Fruit fly (Drosophila melanogaster) whole organism, embryonic: ENCODE results near the gene Pak.

Source experiments
- Atf-2 ChIP-seq: fragments of 200-800 bp; sonication (Bioruptor generic); optimal IDR thresholded peaks from 2 replicates; lab custom pipeline; 2016; ENCODE audit warnings: missing biosample characterization, missing genetic modification characterization
- Awh ChIP-seq: fragments of 200-800 bp; sonication (Bioruptor generic); IDR thresholded peaks from 2 replicates; pipeline ENCODE4, ENCODE4 v1.3.6; 2022; ENCODE audit warnings: missing biosample characterization, missing genetic modification characterization
- Bgb ChIP-seq: fragments of 200-800 bp; sonication (Bioruptor generic); IDR thresholded peaks from 2 replicates; pipeline ENCODE4 v1.3.6; 2022; ENCODE audit warnings: missing biosample characterization, missing genetic modification characterization; ENCODE audit not compliant: partially characterized antibody
- Blimp-1 ChIP-seq: fragments of 200-800 bp; sonication (Bioruptor generic); optimal IDR thresholded peaks from 3 replicates; lab custom pipeline; 2018; ENCODE audit warnings: missing biosample characterization, missing genetic modification characterization, mild to moderate bottlenecking, moderate library complexity, missing genetic modification reagents
- CG10209 ChIP-seq: fragments of 200-800 bp; sonication (Bioruptor generic); optimal IDR thresholded peaks from 3 replicates; lab custom pipeline; 2017; ENCODE audit warnings: missing biosample characterization, mild to moderate bottlenecking, missing genetic modification characterization, missing genetic modification reagents
- CG10431 ChIP-seq: fragments of 200-800 bp; sonication (Bioruptor generic); optimal IDR thresholded peaks from 3 replicates; lab custom pipeline; 2018; ENCODE audit warnings: missing biosample characterization, mild to moderate bottlenecking, missing genetic modification characterization
- CG11456 ChIP-seq: fragments of 200-800 bp; sonication (Bioruptor generic); IDR thresholded peaks from 3 replicates; pipeline ENCODE4 v1.3.6; 2022; ENCODE audit warnings: missing biosample characterization, missing genetic modification characterization
- CG12744 ChIP-seq: fragments of 200-800 bp; sonication (Bioruptor generic); optimal IDR thresholded peaks from 2 replicates; lab custom pipeline; 2016; ENCODE audit warnings: missing biosample characterization, missing genetic modification characterization
- CG15514 ChIP-seq: fragments of 200-800 bp; sonication (Bioruptor generic); optimal IDR thresholded peaks from 3 replicates; lab custom pipeline; 2017; ENCODE audit warnings: missing biosample characterization, missing genetic modification characterization, mild to moderate bottlenecking, moderate library complexity, missing genetic modification reagents
- CG1647 ChIP-seq: fragments of 200-800 bp; sonication (Bioruptor generic); optimal IDR thresholded peaks from 3 replicates; lab custom pipeline; 2016; ENCODE audit warnings: missing biosample characterization, missing genetic modification characterization
- CG17568 ChIP-seq: fragments of 200-800 bp; sonication (Bioruptor generic); optimal IDR thresholded peaks from 2 replicates; lab custom pipeline; 2018; ENCODE audit warnings: missing biosample characterization, mild to moderate bottlenecking, missing genetic modification characterization, moderate library complexity
- CG2116 ChIP-seq: fragments of 200-800 bp; sonication (Bioruptor generic); optimal IDR thresholded peaks from 3 replicates; lab custom pipeline; 2018; ENCODE audit warnings: missing biosample characterization, mild to moderate bottlenecking, missing genetic modification characterization
- CG32767 ChIP-seq: fragments of 200-800 bp; sonication (Bioruptor generic); IDR thresholded peaks from 2 replicates; pipeline ENCODE4 v1.3.6; 2022; ENCODE audit warnings: missing biosample characterization, missing genetic modification characterization
- CG4282 ChIP-seq: fragments of 200-800 bp; sonication (Bioruptor generic); optimal IDR thresholded peaks from 2 replicates; lab custom pipeline; 2016; ENCODE audit warnings: missing biosample characterization, missing genetic modification characterization
- CG6272 ChIP-seq: fragments of 200-800 bp; sonication (Bioruptor generic); IDR thresholded peaks from 2 replicates; pipeline ENCODE4 v1.3.6; 2022; ENCODE audit warnings: missing biosample characterization, missing genetic modification characterization
- CG8281 ChIP-seq: fragments of 200-800 bp; sonication (Bioruptor generic); optimal IDR thresholded peaks from 2 replicates; lab custom pipeline; 2018; ENCODE audit warnings: missing biosample characterization, mild to moderate bottlenecking, missing genetic modification characterization, moderate library complexity
- CG8290 ChIP-seq, 3 experiments: fragments of 200-800 bp; sonication (Bioruptor generic); optimal IDR thresholded peaks; 2 replicates each; lab custom pipeline; 2016 to 2019; ENCODE audit warnings: missing biosample characterization in 3 of 3, missing genetic modification characterization in 3 of 3, mild to moderate bottlenecking in 2 of 3, moderate library complexity in 1 of 3
- CG9437 ChIP-seq: fragments of 200-800 bp; sonication (Bioruptor generic); optimal IDR thresholded peaks from 2 replicates; lab custom pipeline; 2018; ENCODE audit warnings: missing biosample characterization, mild to moderate bottlenecking, missing genetic modification characterization
- CG9609 ChIP-seq: fragments of 200-800 bp; sonication (Bioruptor generic); optimal IDR thresholded peaks from 3 replicates; lab custom pipeline; 2016; ENCODE audit warnings: missing biosample characterization, missing genetic modification characterization
- CG9876 ChIP-seq: fragments of 200-800 bp; sonication (Bioruptor generic); optimal IDR thresholded peaks from 2 replicates; lab custom pipeline; 2016; ENCODE audit warnings: missing biosample characterization, missing genetic modification characterization
- CTCF ChIP-seq: fragments of 200-800 bp; sonication (Bioruptor generic); optimal IDR thresholded peaks from 2 replicates; lab custom pipeline; 2017; ENCODE audit warnings: missing biosample characterization, mild to moderate bottlenecking, missing genetic modification characterization, moderate library complexity
- Camta ChIP-seq: fragments of 200-800 bp; sonication (Bioruptor generic); optimal IDR thresholded peaks from 2 replicates; lab custom pipeline; 2016; ENCODE audit warnings: missing biosample characterization, missing genetic modification characterization
- CrebB ChIP-seq: fragments of 200-800 bp; sonication (Bioruptor generic); optimal IDR thresholded peaks from 3 replicates; lab custom pipeline; 2018; ENCODE audit warnings: missing biosample characterization, mild to moderate bottlenecking, missing genetic modification characterization
- Dip3 ChIP-seq: fragments of 200-800 bp; sonication (Bioruptor generic); optimal IDR thresholded peaks from 3 replicates; lab custom pipeline; 2016; ENCODE audit warnings: missing biosample characterization, missing genetic modification characterization
- E2f2 ChIP-seq: fragments of 200-800 bp; sonication (Bioruptor generic); IDR thresholded peaks from 2 replicates; pipeline ENCODE4 v1.3.6; 2022; ENCODE audit warnings: missing biosample characterization, missing genetic modification characterization
- Fer2 ChIP-seq: fragments of 200-800 bp; sonication (Bioruptor generic); optimal IDR thresholded peaks from 2 replicates; lab custom pipeline; 2018; ENCODE audit warnings: missing biosample characterization, mild to moderate bottlenecking, missing genetic modification characterization, moderate library complexity
- Lhr ChIP-seq: fragments of 200-800 bp; sonication (Bioruptor generic); optimal IDR thresholded peaks from 3 replicates; lab custom pipeline; 2017; ENCODE audit warnings: mild to moderate bottlenecking, missing biosample characterization, missing genetic modification reagents, missing genetic modification characterization
- Med ChIP-seq: fragments of 200-800 bp; sonication (Bioruptor generic); peaks from one replicate; lab custom pipeline; 2016; ENCODE audit warnings: missing biosample characterization, missing genetic modification characterization, mild to moderate bottlenecking, inconsistent platforms, moderate library complexity
- NC2α ChIP-seq: fragments of 200-800 bp; sonication (Bioruptor generic); optimal IDR thresholded peaks from 2 replicates; lab custom pipeline; 2016; ENCODE audit warnings: missing biosample characterization, missing genetic modification characterization
- Pdp1 ChIP-seq, 2 experiments: fragments of 200-800 bp; sonication (Bioruptor generic); optimal IDR thresholded peaks; 3 replicates each; lab custom pipeline; 2016; ENCODE audit warnings: missing biosample characterization in 2 of 2, missing genetic modification characterization in 2 of 2, mild to moderate bottlenecking in 1 of 2, moderate library complexity in 1 of 2
- Ssrp ChIP-seq: fragments of 200-800 bp; sonication (Bioruptor generic); optimal IDR thresholded peaks from 2 replicates; lab custom pipeline; 2018; ENCODE audit warnings: missing biosample characterization, mild to moderate bottlenecking, missing genetic modification characterization, moderate library complexity
- Taf1 ChIP-seq: fragments of 200-800 bp; sonication (Bioruptor generic); IDR thresholded peaks from 2 replicates; pipeline ENCODE4 v1.3.6; 2022; ENCODE audit warnings: missing biosample characterization, missing genetic modification characterization
- Tbp ChIP-seq: fragments of >200 bp; optimal IDR thresholded peaks from 2 replicates; lab custom pipeline; 2018; ENCODE audit warnings: missing biosample characterization, missing genetic modification characterization
- YL-1 ChIP-seq: fragments of 200-800 bp; sonication (Bioruptor generic); optimal IDR thresholded peaks from 3 replicates; lab custom pipeline; 2017; ENCODE audit warnings: missing biosample characterization, mild to moderate bottlenecking, missing genetic modification characterization
- bab2 ChIP-seq: fragments of 200-800 bp; sonication (Bioruptor generic); optimal IDR thresholded peaks from 2 replicates; lab custom pipeline; 2016; ENCODE audit warnings: missing biosample characterization, missing genetic modification characterization
- bigmax ChIP-seq: fragments of 200-800 bp; sonication (Bioruptor generic); optimal IDR thresholded peaks from 2 replicates; lab custom pipeline; 2018; ENCODE audit warnings: missing biosample characterization, mild to moderate bottlenecking, missing genetic modification characterization
- chinmo ChIP-seq: fragments of 200-800 bp; sonication (Bioruptor generic); IDR thresholded peaks from 4 replicates; pipeline ENCODE4 v1.3.6; 2022; ENCODE audit warnings: missing biosample characterization, missing genetic modification characterization; ENCODE audit not compliant: partially characterized antibody
- chn ChIP-seq: fragments of 200-800 bp; sonication (Bioruptor generic); optimal IDR thresholded peaks from 2 replicates; lab custom pipeline; 2016; ENCODE audit warnings: missing biosample characterization, missing genetic modification characterization
- crol ChIP-seq: fragments of 200-800 bp; sonication (Bioruptor generic); IDR thresholded peaks from 2 replicates; pipeline ENCODE4 v1.3.6; 2022; ENCODE audit warnings: missing biosample characterization, missing genetic modification characterization
- crp ChIP-seq, 2 experiments: fragments of 200-800 bp; sonication (Bioruptor generic); optimal IDR thresholded peaks; 2 replicates in 1 of 2; 3 replicates in 1 of 2; lab custom pipeline; 2017; ENCODE audit warnings: missing biosample characterization in 2 of 2, missing genetic modification characterization in 2 of 2, mild to moderate bottlenecking in 1 of 2, moderate library complexity in 1 of 2
- dpn ChIP-seq, 2 experiments: fragments of 200-800 bp; sonication (Bioruptor generic); optimal IDR thresholded peaks; 3 replicates each; lab custom pipeline; 2016; ENCODE audit warnings: missing biosample characterization in 2 of 2, missing genetic modification characterization in 2 of 2
- gce ChIP-seq: fragments of 200-800 bp; sonication (Bioruptor generic); IDR thresholded peaks from 3 replicates; pipeline ENCODE4 v1.3.6; 2022; ENCODE audit warnings: missing biosample characterization, missing genetic modification characterization
- gcm2 ChIP-seq: fragments of 200-800 bp; sonication (Bioruptor generic); optimal IDR thresholded peaks from 2 replicates; lab custom pipeline; 2016; ENCODE audit warnings: missing biosample characterization, missing genetic modification characterization
- gem ChIP-seq: fragments of 200-800 bp; sonication (Bioruptor generic); optimal IDR thresholded peaks from 2 replicates; lab custom pipeline; 2019; ENCODE audit warnings: missing biosample characterization, mild to moderate bottlenecking, missing genetic modification characterization, moderate library complexity
- gro ChIP-seq: fragments of 200-800 bp; sonication (Bioruptor generic); optimal IDR thresholded peaks from 2 replicates; lab custom pipeline; 2016; ENCODE audit warnings: missing biosample characterization, missing genetic modification characterization
- ind ChIP-seq: fragments of 200-800 bp; sonication (Bioruptor generic); optimal IDR thresholded peaks from 3 replicates; lab custom pipeline; 2016; ENCODE audit warnings: missing biosample characterization, missing genetic modification characterization
- luna ChIP-seq: fragments of 200-800 bp; sonication (Bioruptor generic); optimal IDR thresholded peaks from 2 replicates; lab custom pipeline; 2016; ENCODE audit warnings: missing biosample characterization, missing genetic modification characterization
- row ChIP-seq: fragments of 200-800 bp; sonication (Bioruptor generic); IDR thresholded peaks from 3 replicates; pipeline ENCODE4 v1.3.6; 2022; ENCODE audit warnings: missing biosample characterization, missing genetic modification characterization
- so ChIP-seq: fragments of 200-800 bp; sonication (Bioruptor generic); IDR thresholded peaks from 3 replicates; pipeline ENCODE4 v1.3.6; 2022; ENCODE audit warnings: missing biosample characterization, missing genetic modification characterization
- ttk ChIP-seq: fragments of 200-800 bp; sonication (Bioruptor generic); IDR thresholded peaks from 2 replicates; pipeline ENCODE4 v2.1.2; 2022; ENCODE audit warnings: missing biosample characterization, missing genetic modification characterization
- vfl ChIP-seq: fragments of 200-800 bp; sonication (Bioruptor generic); optimal IDR thresholded peaks from 2 replicates; lab custom pipeline; 2016; ENCODE audit warnings: missing biosample characterization, missing genetic modification characterization

Pak gene

DNA sequence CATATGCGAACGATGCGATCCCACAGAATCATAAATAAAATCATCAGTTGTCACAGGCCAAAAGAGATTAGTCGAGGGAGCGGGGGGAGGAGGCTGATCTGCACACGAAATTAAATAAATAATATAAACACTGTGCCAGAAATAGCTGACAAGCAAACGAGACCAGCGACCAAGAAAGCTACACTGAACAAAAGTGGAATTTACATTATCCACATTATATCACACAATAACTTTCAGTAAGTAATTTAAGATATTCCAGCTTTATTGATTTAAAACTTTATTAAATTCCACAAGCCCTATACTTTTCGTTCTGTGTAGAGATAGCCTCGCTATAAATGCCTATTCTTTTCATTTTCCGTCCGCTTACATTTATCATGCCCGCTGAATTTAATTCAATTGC is 53.5 kb downstream of the Pak start (continued):
- TF ChIP-seq luna (no peak), bigmax (GFP tag; lab: Kevin White, UChicago) (no peak), CG10431 (GFP tag; lab: Kevin White, UChicago) (no peak), CG9437 (GFP tag; lab: Kevin White, UChicago) (peak; percentile 53), CG8281 (tag; lab: Kevin White, UChicago) (peak; percentile 24), ttk (peak; percentile 87; the same call in 1 of the 2 replicates), Pdp1 (GFP tag; optimal IDR thresholded peaks at IDR 0.05; lab: Kevin White, UChicago) (peak; percentile 77), Med (GFP tag; lab: Kevin White, UChicago) (peak; percentile 95), CG9609 (GFP tag; lab: Kevin White, UChicago) (peak; percentile 68), gce (GFP tag; lab: Robert Waterston, UW) (peak; percentile 89), Bgb (GFP tag; lab: Robert Waterston, UW) (no peak), CG17568 (GFP tag; lab: Kevin White, UChicago) (peak; percentile 49), Blimp-1 (peak; percentile 82), crp (GFP tag; optimal IDR thresholded peaks at IDR 0.05; lab: Kevin White, UChicago) (peak in 1 of 2 experiments; percentile 3), vfl (GFP tag; lab: Kevin White, UChicago) (no peak), Taf1 (peak; percentile 83), CG15514 (GFP tag; lab: Kevin White, UChicago) (peak; percentile 72), Fer2 (tag; lab: Kevin White, UChicago) (peak; percentile 47), CG2116 (GFP tag; lab: Kevin White, UChicago) (peak; percentile 31), dpn (GFP tag; optimal IDR thresholded peaks at IDR 0.05; lab: Kevin White, UChicago) (peak; percentile 78 to 80), bab2 (GFP tag; lab: Kevin White, UChicago) (peak; percentile 78), gem (peak; percentile 89), chinmo (GFP tag; lab: Robert Waterston, UW) (no peak), NC2α (GFP tag; lab: Kevin White, UChicago) (peak; percentile 57), CTCF (peak; percentile 19), CG1647 (peak; percentile 45), Dip3 (GFP tag; lab: Kevin White, UChicago) (peak; percentile 63), CG9876 (GFP tag; lab: Kevin White, UChicago) (no peak), CG32767 (GFP tag; lab: Robert Waterston, UW) (peak; percentile 85; the same call in 1 of the 2 replicates), CG6272 (GFP tag; lab: Robert Waterston, UW) (peak; percentile 47), CG4282 (peak; percentile 37), gro (GFP tag; lab: Kevin White, UChicago) (peak; percentile 23), CG8290 (GFP tag; optimal IDR thresholded peaks at IDR 0.05; lab: Kevin White, UChicago) (no peak), CG8290 (tag; optimal IDR thresholded peaks at IDR 0.05; lab: Kevin White, UChicago) (peak in 1 of 2 experiments; percentile 82), row (peak; percentile 90), gcm2 (GFP tag; lab: Kevin White, UChicago) (peak; percentile 52), Camta (GFP tag; lab: Kevin White, UChicago) (peak; percentile 77), chn (GFP tag; lab: Kevin White, UChicago) (peak; percentile 66), YL-1 (GFP tag; lab: Kevin White, UChicago) (no peak), CG10209 (peak; percentile 81), Awh (GFP tag; lab: Robert Waterston, UW) (peak; percentile 91), Atf-2 (GFP tag; lab: Kevin White, UChicago) (peak; percentile 18), E2f2 (GFP tag; lab: Robert Waterston, UW) (peak; percentile 64; the same call in 1 of the 2 replicates), so (GFP tag; lab: Robert Waterston, UW) (peak; percentile 87), crol (GFP tag; lab: Robert Waterston, UW) (peak; percentile 54), CG11456 (peak; percentile 90), CrebB (tag; lab: Kevin White, UChicago) (no peak), Tbp (GFP tag; lab: Kevin White, UChicago) (no peak), Lhr (GFP tag; lab: Kevin White, UChicago) (peak; percentile 37), CG12744 (peak; percentile 64), Ssrp (tag; lab: Kevin White, UChicago) (peak; percentile 74), ind (GFP tag; lab: Kevin White, UChicago) (peak; percentile 76)
